Fruit fly (Drosophila melanogaster) whole organism, embryonic: ENCODE data around the gene CG6178.

ENCODE experiments used
- Abd-B ChIP-seq: fragments of 200-800 bp; sonication (Bioruptor generic); optimal IDR thresholded peaks from 2 replicates; lab custom pipeline; 2018; ENCODE audit warnings: missing biosample characterization, mild to moderate bottlenecking, missing genetic modification characterization, moderate library complexity
- Atf3 ChIP-seq: fragments of 200-800 bp; sonication (Bioruptor generic); optimal IDR thresholded peaks from 3 replicates; lab custom pipeline; 2016; ENCODE audit warnings: missing biosample characterization, missing genetic modification characterization
- B-H1 ChIP-seq: fragments of 200-800 bp; sonication (Bioruptor generic); IDR thresholded peaks from 3 replicates; pipeline ENCODE4 v1.3.6; 2022; ENCODE audit warnings: missing biosample characterization, missing genetic modification characterization
- CG10267 ChIP-seq: fragments of 200-800 bp; sonication (Bioruptor generic); optimal IDR thresholded peaks from 2 replicates; lab custom pipeline; 2018; ENCODE audit warnings: missing biosample characterization, mild to moderate bottlenecking, missing genetic modification characterization, moderate library complexity
- CG10274 ChIP-seq: fragments of 200-800 bp; sonication (Bioruptor generic); optimal IDR thresholded peaks from 3 replicates; lab custom pipeline; 2017; ENCODE audit warnings: missing biosample characterization, mild to moderate bottlenecking, missing genetic modification characterization
- CG10321 ChIP-seq: fragments of 200-800 bp; sonication (Bioruptor generic); IDR thresholded peaks from 2 replicates; pipeline ENCODE4 v1.3.6; 2022; ENCODE audit warnings: missing biosample characterization, missing genetic modification characterization
- CG10959 ChIP-seq: fragments of 200-800 bp; sonication (Bioruptor generic); IDR thresholded peaks from 2 replicates; pipeline ENCODE4 v1.3.6; 2022; ENCODE audit warnings: missing biosample characterization, missing genetic modification characterization
- CG11504 ChIP-seq: fragments of 200-800 bp; sonication (Bioruptor generic); optimal IDR thresholded peaks from 3 replicates; lab custom pipeline; 2019; ENCODE audit warnings: missing biosample characterization, mild to moderate bottlenecking, missing genetic modification characterization, moderate library complexity
- CG11723 ChIP-seq: fragments of 200-800 bp; sonication (Bioruptor generic); optimal IDR thresholded peaks from 2 replicates; lab custom pipeline; 2017; ENCODE audit warnings: missing biosample characterization, mild to moderate bottlenecking, missing genetic modification characterization
- CG12104 ChIP-seq: fragments of 200-800 bp; sonication (Bioruptor generic); optimal IDR thresholded peaks from 3 replicates; lab custom pipeline; 2016; ENCODE audit warnings: missing biosample characterization, missing genetic modification characterization
- CG13287 ChIP-seq: fragments of 200-800 bp; sonication (Bioruptor generic); IDR thresholded peaks from 2 replicates; pipeline ENCODE4 v1.3.6; 2022; ENCODE audit warnings: missing biosample characterization, missing genetic modification characterization; ENCODE audit not compliant: partially characterized antibody
- CG13775 ChIP-seq: fragments of 200-800 bp; sonication (Bioruptor generic); optimal IDR thresholded peaks from 3 replicates; lab custom pipeline; 2017; ENCODE audit warnings: missing biosample characterization, mild to moderate bottlenecking, missing genetic modification characterization
- CG15073 ChIP-seq: fragments of 200-800 bp; sonication (Bioruptor generic); optimal IDR thresholded peaks from 2 replicates; lab custom pipeline; 2016; ENCODE audit warnings: missing biosample characterization, missing genetic modification characterization
- CG15696 ChIP-seq: fragments of 200-800 bp; sonication (Bioruptor generic); optimal IDR thresholded peaks from 2 replicates; lab custom pipeline; 2019; ENCODE audit warnings: missing biosample characterization, mild to moderate bottlenecking, missing genetic modification characterization, moderate library complexity
- CG2875 ChIP-seq: fragments of 200-800 bp; sonication (Bioruptor generic); optimal IDR thresholded peaks from 2 replicates; lab custom pipeline; 2017; ENCODE audit warnings: missing biosample characterization, mild to moderate bottlenecking, missing genetic modification characterization, missing genetic modification reagents
- CG30431 ChIP-seq: fragments of 200-800 bp; sonication (Bioruptor generic); optimal IDR thresholded peaks from 2 replicates; lab custom pipeline; 2017; ENCODE audit warnings: missing biosample characterization, missing genetic modification characterization
- CG32772 ChIP-seq: fragments of 200-800 bp; sonication (Bioruptor generic); IDR thresholded peaks from 2 replicates; pipeline ENCODE4 v1.3.6; 2022; ENCODE audit warnings: missing biosample characterization, missing genetic modification characterization
- CG4360 ChIP-seq: fragments of 200-800 bp; sonication (Bioruptor generic); IDR thresholded peaks from 2 replicates; pipeline ENCODE4 v1.3.6; 2022; ENCODE audit warnings: missing biosample characterization, missing genetic modification characterization
- CG6765 ChIP-seq: fragments of 200-800 bp; sonication (Bioruptor generic); optimal IDR thresholded peaks from 3 replicates; lab custom pipeline; 2017; ENCODE audit warnings: missing biosample characterization, mild to moderate bottlenecking, missing genetic modification characterization
- CG6813 ChIP-seq: fragments of 200-800 bp; sonication (Bioruptor generic); optimal IDR thresholded peaks from 2 replicates; lab custom pipeline; 2017; ENCODE audit warnings: missing biosample characterization, missing genetic modification characterization, mild to moderate bottlenecking, moderate library complexity, missing genetic modification reagents
- CG7372 ChIP-seq: fragments of 200-800 bp; sonication (Bioruptor generic); IDR thresholded peaks from 2 replicates; pipeline ENCODE4 v1.3.6; 2022; ENCODE audit warnings: missing biosample characterization, missing genetic modification characterization
- CG8944 ChIP-seq: fragments of 200-800 bp; sonication (Bioruptor generic); optimal IDR thresholded peaks from 3 replicates; lab custom pipeline; 2016; ENCODE audit warnings: missing biosample characterization, missing genetic modification characterization
- CG9727 ChIP-seq: fragments of 200-800 bp; sonication (Bioruptor generic); optimal IDR thresholded peaks from 3 replicates; lab custom pipeline; 2017; ENCODE audit warnings: missing biosample characterization, mild to moderate bottlenecking, missing genetic modification characterization
- Dip3 ChIP-seq: fragments of 200-800 bp; sonication (Bioruptor generic); optimal IDR thresholded peaks from 3 replicates; lab custom pipeline; 2016; ENCODE audit warnings: missing biosample characterization, missing genetic modification characterization
- ERR ChIP-seq: fragments of 200-800 bp; sonication (Bioruptor generic); optimal IDR thresholded peaks from 2 replicates; lab custom pipeline; 2016; ENCODE audit warnings: missing biosample characterization, missing genetic modification characterization
- GATAe ChIP-seq: fragments of 200-800 bp; sonication (Bioruptor generic); conservative IDR thresholded peaks from 2 replicates; pipeline ENCODE4 v1.3.6; 2022; ENCODE audit warnings: missing biosample characterization, missing genetic modification characterization
- H2.0 ChIP-seq: fragments of 200-800 bp; sonication (Bioruptor generic); IDR thresholded peaks from 2 replicates; pipeline ENCODE4 v1.3.6; 2022; ENCODE audit warnings: missing biosample characterization, missing genetic modification characterization
- HLH3B ChIP-seq: fragments of 200-800 bp; sonication (Bioruptor generic); IDR thresholded peaks from 2 replicates; pipeline ENCODE4 v1.3.6; 2022; ENCODE audit warnings: missing biosample characterization, missing genetic modification characterization
- Hmr ChIP-seq: fragments of 200-800 bp; sonication (Bioruptor generic); optimal IDR thresholded peaks from 3 replicates; lab custom pipeline; 2017; ENCODE audit warnings: mild to moderate bottlenecking, missing biosample characterization, missing genetic modification reagents, missing genetic modification characterization
- Max ChIP-seq: fragments of 200-800 bp; sonication (Bioruptor generic); optimal IDR thresholded peaks from 2 replicates; lab custom pipeline; 2016; ENCODE audit warnings: missing biosample characterization, mild to moderate bottlenecking, missing genetic modification characterization
- Meics ChIP-seq: fragments of 200-800 bp; sonication (Bioruptor generic); optimal IDR thresholded peaks from 2 replicates; lab custom pipeline; 2017; ENCODE audit warnings: missing biosample characterization, mild to moderate bottlenecking, missing genetic modification characterization
- NC2β ChIP-seq: fragments of 200-800 bp; sonication (Bioruptor generic); optimal IDR thresholded peaks from 2 replicates; lab custom pipeline; 2016; ENCODE audit warnings: missing biosample characterization, missing genetic modification characterization
- Nf-YB ChIP-seq: fragments of 200-800 bp; sonication (Bioruptor generic); optimal IDR thresholded peaks from 3 replicates; lab custom pipeline; 2019; ENCODE audit warnings: missing biosample characterization, mild to moderate bottlenecking, missing genetic modification characterization, moderate library complexity
- Usf ChIP-seq: fragments of 200-800 bp; sonication (Bioruptor generic); optimal IDR thresholded peaks from 2 replicates; lab custom pipeline; 2017; ENCODE audit warnings: missing genotype, missing biosample characterization, missing genetic modification characterization
- Xbp1 ChIP-seq: fragments of 200-800 bp; sonication (Bioruptor generic); optimal IDR thresholded peaks from 3 replicates; lab custom pipeline; 2016; ENCODE audit warnings: missing biosample characterization, mild to moderate bottlenecking, missing genetic modification characterization
- abd-A ChIP-seq: fragments of 200-800 bp; sonication (Bioruptor generic); optimal IDR thresholded peaks from 3 replicates; lab custom pipeline; 2019; ENCODE audit warnings: missing biosample characterization, mild to moderate bottlenecking, missing genetic modification characterization, moderate library complexity
- bcd ChIP-seq: fragments of 200-800 bp; sonication (Bioruptor generic); optimal IDR thresholded peaks from 2 replicates; lab custom pipeline; 2017; ENCODE audit warnings: missing biosample characterization, mild to moderate bottlenecking, missing genetic modification characterization
- bigmax ChIP-seq: fragments of 200-800 bp; sonication (Bioruptor generic); optimal IDR thresholded peaks from 2 replicates; lab custom pipeline; 2018; ENCODE audit warnings: missing biosample characterization, mild to moderate bottlenecking, missing genetic modification characterization
- cad ChIP-seq: fragments of >200 bp; optimal IDR thresholded peaks from 2 replicates; lab custom pipeline; 2017; ENCODE audit warnings: missing biosample characterization, missing genetic modification characterization
- chm ChIP-seq: fragments of 200-800 bp; sonication (Bioruptor generic); IDR thresholded peaks from 2 replicates; pipeline ENCODE4 v1.3.6; 2022; ENCODE audit warnings: missing biosample characterization, missing genetic modification characterization
- cwo ChIP-seq: fragments of 200-800 bp; sonication (Bioruptor generic); optimal IDR thresholded peaks from 3 replicates; lab custom pipeline; 2017; ENCODE audit warnings: missing biosample characterization, missing genetic modification characterization, mild to moderate bottlenecking, moderate library complexity, missing genetic modification reagents
- ems ChIP-seq: fragments of 200-800 bp; sonication (Bioruptor generic); optimal IDR thresholded peaks from 3 replicates; lab custom pipeline; 2016; ENCODE audit warnings: missing biosample characterization, missing genetic modification characterization
- ewg ChIP-seq: fragments of 200-800 bp; sonication (Bioruptor generic); optimal IDR thresholded peaks from 3 replicates; lab custom pipeline; 2017; ENCODE audit warnings: mild to moderate bottlenecking, missing biosample characterization, missing genetic modification reagents, missing genetic modification characterization
- fd64A ChIP-seq: fragments of 200-800 bp; sonication (Bioruptor generic); optimal IDR thresholded peaks from 3 replicates; lab custom pipeline; 2018; ENCODE audit warnings: missing biosample characterization, mild to moderate bottlenecking, missing genetic modification characterization
- h ChIP-seq: fragments of >200 bp; optimal IDR thresholded peaks from 2 replicates; lab custom pipeline; 2017
- luna ChIP-seq: fragments of 200-800 bp; sonication (Bioruptor generic); optimal IDR thresholded peaks from 2 replicates; lab custom pipeline; 2016; ENCODE audit warnings: missing biosample characterization, missing genetic modification characterization
- maf-S ChIP-seq: fragments of 200-800 bp; sonication (Bioruptor generic); optimal IDR thresholded peaks from 2 replicates; lab custom pipeline; 2016; ENCODE audit warnings: missing biosample characterization, missing genetic modification characterization
- sna ChIP-seq: fragments of 200-800 bp; sonication (Bioruptor generic); IDR thresholded peaks from 2 replicates; pipeline ENCODE4 v1.3.6; 2022; ENCODE audit warnings: missing biosample characterization, missing genetic modification characterization; ENCODE audit not compliant: partially characterized antibody
- vfl ChIP-seq: fragments of 200-800 bp; sonication (Bioruptor generic); optimal IDR thresholded peaks from 2 replicates; lab custom pipeline; 2016; ENCODE audit warnings: missing biosample characterization, missing genetic modification characterization
- wek ChIP-seq: fragments of 200-800 bp; sonication (Bioruptor generic); optimal IDR thresholded peaks from 3 replicates; lab custom pipeline; 2018; ENCODE audit warnings: missing biosample characterization, mild to moderate bottlenecking, missing genetic modification characterization, moderate library complexity

Gene CG6178

DNA sequence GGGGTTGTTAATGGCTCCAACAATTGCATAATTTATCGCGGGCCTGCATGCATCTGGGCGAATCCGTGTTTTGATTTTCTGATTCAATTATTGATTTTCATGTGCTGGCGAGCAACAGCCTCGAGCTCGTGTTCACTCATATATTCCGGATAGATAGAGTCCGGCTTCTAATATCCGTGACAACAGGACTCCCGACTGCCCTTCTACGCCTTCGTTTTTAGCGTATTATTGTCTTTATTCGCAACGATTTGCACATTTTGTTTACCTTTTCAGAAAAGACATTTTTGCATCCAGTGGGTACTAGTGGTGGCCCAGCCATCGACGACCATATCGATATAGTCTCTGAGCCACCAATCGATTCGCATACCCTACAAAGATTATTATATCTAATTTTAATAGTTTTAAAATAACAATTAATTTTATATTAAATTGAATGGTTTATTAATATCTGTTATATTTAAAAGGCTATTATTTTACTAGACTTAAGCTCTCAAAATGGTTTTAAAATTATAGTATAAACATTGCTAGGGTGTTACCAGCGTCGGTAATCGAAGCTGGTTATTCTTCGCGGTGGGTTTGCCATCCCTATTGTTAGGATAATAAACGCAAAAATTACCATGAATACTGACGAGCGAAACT is 9.1 kb downstream of the CG6178 start, which contains the start of the genes Myo95E and TBC1d7 (continued):
- TF ChIP-seq ems (GFP tag; lab: Kevin White, UChicago): peak; percentile 50
- TF ChIP-seq cwo: peak; percentile 76
- TF ChIP-seq Abd-B (GFP tag; lab: Kevin White, UChicago): peak; percentile 91
- no peak for TF ChIP-seq cad (GFP tag; lab: Kevin White, UChicago)
- TF ChIP-seq sna (GFP tag; lab: Robert Waterston, UW): peak; percentile 66; the same call in 1 of the 2 replicates
- no peak for TF ChIP-seq h (lab: Kevin White, UChicago)
- TF ChIP-seq abd-A (tag; lab: Kevin White, UChicago): no peak
- peak; percentile 41 for TF ChIP-seq CG8944
- peak; percentile 17 for TF ChIP-seq maf-S (GFP tag; lab: Kevin White, UChicago)
- TF ChIP-seq H2.0 (GFP tag; lab: Robert Waterston, UW): peak; percentile 76
- TF ChIP-seq GATAe (GFP tag; lab: Robert Waterston, UW): peak; percentile 47; the same call in 1 of the 2 replicates
- peak; percentile 28 for TF ChIP-seq CG15073 (GFP tag; lab: Kevin White, UChicago)
- TF ChIP-seq Meics (GFP tag; lab: Kevin White, UChicago): peak; percentile 88
- TF ChIP-seq CG13775 (GFP tag; lab: Kevin White, UChicago): peak; percentile 88
- peak; percentile 54 for TF ChIP-seq Dip3 (GFP tag; lab: Kevin White, UChicago)
- peak; percentile 90 for TF ChIP-seq CG7372 (GFP tag; lab: Robert Waterston, UW)
- peak; percentile 75 for TF ChIP-seq CG30431 (GFP tag; lab: Kevin White, UChicago)
- no peak for TF ChIP-seq bigmax (GFP tag; lab: Kevin White, UChicago)
- peak; percentile 82 for TF ChIP-seq chm (GFP tag; lab: Robert Waterston, UW)
- peak; percentile 10 for TF ChIP-seq CG6765 (GFP tag; lab: Kevin White, UChicago)
- peak; percentile 69 for TF ChIP-seq CG10321
- TF ChIP-seq Nf-YB (GFP tag; lab: Kevin White, UChicago): peak; percentile 70
- peak; percentile 85 for TF ChIP-seq Max (GFP tag; lab: Kevin White, UChicago)
- TF ChIP-seq Hmr (GFP tag; lab: Kevin White, UChicago): peak; percentile 88
- TF ChIP-seq CG4360: peak; percentile 66
- peak; percentile 61 for TF ChIP-seq vfl (GFP tag; lab: Kevin White, UChicago)
- TF ChIP-seq CG13287 (GFP tag; lab: Robert Waterston, UW): peak; percentile 82
- peak; percentile 65 for TF ChIP-seq CG6813 (GFP tag; lab: Kevin White, UChicago)
- TF ChIP-seq CG11723 (GFP tag; lab: Kevin White, UChicago): no peak
- TF ChIP-seq CG12104 (GFP tag; lab: Kevin White, UChicago): peak; percentile 81
- TF ChIP-seq luna: no peak
- TF ChIP-seq ERR (GFP tag; lab: Kevin White, UChicago): no peak
- TF ChIP-seq B-H1 (GFP tag; lab: Robert Waterston, UW): peak; percentile 81
- peak; percentile 71 for TF ChIP-seq CG15696
- TF ChIP-seq Usf (GFP tag; lab: Kevin White, UChicago): peak; percentile 72
- TF ChIP-seq fd64A: no peak
- TF ChIP-seq CG32772 (GFP tag; lab: Robert Waterston, UW): peak; percentile 93
- no peak for TF ChIP-seq wek (GFP tag; lab: Kevin White, UChicago)
- TF ChIP-seq CG2875 (GFP tag; lab: Kevin White, UChicago): peak; percentile 58
- TF ChIP-seq HLH3B (GFP tag; lab: Robert Waterston, UW): peak; percentile 91
- TF ChIP-seq CG10267: peak; percentile 84
- peak; percentile 89 for TF ChIP-seq CG9727 (GFP tag; lab: Kevin White, UChicago)
- peak; percentile 92 for TF ChIP-seq CG10274 (GFP tag; lab: Kevin White, UChicago)
- peak; percentile 89 for TF ChIP-seq Xbp1 (GFP tag; lab: Kevin White, UChicago)
- TF ChIP-seq CG10959 (GFP tag; lab: Robert Waterston, UW): peak; percentile 89
- no peak for TF ChIP-seq CG11504
- TF ChIP-seq NC2β: no peak
- peak; percentile 88 for TF ChIP-seq bcd (GFP tag; lab: Kevin White, UChicago)
- TF ChIP-seq Atf3 (GFP tag; lab: Kevin White, UChicago): peak; percentile 1
- TF ChIP-seq ewg (GFP tag; lab: Kevin White, UChicago): peak; percentile 72
